Worm (Caenorhabditis elegans) whole organism, mixed stage, embryonic: Measurements from ENCODE around the gene smr-1.

Experiments used
- ceh-39 ChIP-seq: fragments of 150-350 bp; optimal IDR thresholded peaks from 2 replicates; lab custom pipeline; 2014; ENCODE audit warnings: missing biosample characterization, missing genetic modification characterization
- ceh-83 ChIP-seq: fragments of 200-800 bp; sonication (Bioruptor generic); optimal IDR thresholded peaks from 2 replicates; lab custom pipeline; 2018; ENCODE audit warnings: mild to moderate bottlenecking, missing genetic modification characterization, missing compliant biosample characterization
- ces-1 ChIP-seq: fragments of 150-350 bp; optimal IDR thresholded peaks from 2 replicates; lab custom pipeline; 2014; ENCODE audit warnings: missing biosample characterization, missing genetic modification reagents, missing genetic modification characterization
- drap-1 ChIP-seq: fragments of 200-800 bp; sonication (Bioruptor generic); optimal IDR thresholded peaks from 3 replicates; lab custom pipeline; 2018; ENCODE audit warnings: mild to moderate bottlenecking, missing genetic modification characterization, missing compliant biosample characterization
- elt-1 ChIP-seq: sonication (generic microtip); optimal IDR thresholded peaks from 2 replicates; lab custom pipeline; 2017; ENCODE audit warnings: missing genetic modification characterization, mild to moderate bottlenecking, missing compliant biosample characterization, antibody characterized with exemption, moderate library complexity, borderline replicate concordance; ENCODE audit not compliant: insufficient read depth
- elt-3 ChIP-seq: fragments of 150-350 bp; optimal IDR thresholded peaks from 2 replicates; lab custom pipeline; 2014; ENCODE audit warnings: missing biosample characterization, missing genetic modification characterization
- nhr-28 ChIP-seq: fragments of 150-350 bp; optimal IDR thresholded peaks from 2 replicates; lab custom pipeline; 2014; ENCODE audit warnings: missing biosample characterization, missing genetic modification characterization
- pha-4 ChIP-seq: fragments of 150-350 bp; optimal IDR thresholded peaks from 2 replicates; lab custom pipeline; 2018; ENCODE audit warnings: missing biosample characterization, missing genetic modification reagents, missing genetic modification characterization
- sem-2 ChIP-seq: fragments of 200-800 bp; sonication (Bioruptor generic); optimal IDR thresholded peaks from 2 replicates; lab custom pipeline; 2018; ENCODE audit warnings: mild to moderate bottlenecking, missing genetic modification characterization, missing compliant biosample characterization
- unc-120 ChIP-seq: sonication (generic microtip); optimal IDR thresholded peaks from 2 replicates; lab custom pipeline; 2017; ENCODE audit warnings: missing genetic modification characterization, missing compliant biosample characterization; ENCODE audit not compliant: poor library complexity, severe bottlenecking
- ztf-11 ChIP-seq: fragments of 150-350 bp; optimal IDR thresholded peaks from 2 replicates; lab custom pipeline; 2014; ENCODE audit warnings: missing biosample characterization, missing genetic modification characterization

Gene smr-1

ce11 chrIII:1181756-1182155 is 38.8 kb downstream of the smr-1 start, which contains the start of gene nspg-8:
TSS of gene nspg-8 (plus strand) at chrIII:1182056.
- TF ChIP-seq pha-4 (tag; lab: Kevin White, UChicago): no peak
- TF ChIP-seq unc-120 (tag; lab: Kevin White, UChicago): no peak
- TF ChIP-seq ceh-83 (GFP tag; lab: Kevin White, UChicago): no peak
- no peak for TF ChIP-seq nhr-28 (tag; lab: Kevin White, UChicago)
- TF ChIP-seq ceh-39 (tag; lab: Kevin White, UChicago): no peak
- TF ChIP-seq drap-1 (GFP tag; lab: Kevin White, UChicago): no peak
- no peak for TF ChIP-seq elt-1
- TF ChIP-seq ces-1 (GFP tag; lab: Kevin White, UChicago): no peak
- TF ChIP-seq sem-2: no peak
- no peak for TF ChIP-seq ztf-11 (tag; lab: Kevin White, UChicago)

ce11 chrIII:1193326-1193862 is 50.4 kb downstream of the smr-1 start, which contains the start of gene Y119D3B.14:
TSS of gene Y119D3B.14 (minus strand) at chrIII:1193812.
- TF ChIP-seq elt-3 (no peak), ceh-83 (GFP tag; lab: Kevin White, UChicago) (no peak)
